Worm (Caenorhabditis elegans) whole organism, L4 larva: ENCODE measurements around the gene C36C5.14.

Source experiments
- D1046.2 ChIP-seq: fragments of 200-800 bp; sonication (Bioruptor generic); IDR thresholded peaks from 2 replicates; pipeline ENCODE4 v1.3.6; 2022; ENCODE audit warnings: missing genetic modification characterization, missing compliant biosample characterization
- F44E2.7 ChIP-seq: fragments of 200-800 bp; sonication (Bioruptor generic); IDR thresholded peaks from 2 replicates; pipeline ENCODE4 v2.1.2; 2022; ENCODE audit warnings: missing genetic modification characterization, missing compliant biosample characterization
- ZK546.5 ChIP-seq, 2 experiments: sonication (generic microtip); optimal IDR thresholded peaks; 2 replicates each; lab custom pipeline; 2017; ENCODE audit warnings: missing biosample characterization in 2 of 2, missing genetic modification characterization in 2 of 2
- aly-2 ChIP-seq: sonication (generic microtip); optimal IDR thresholded peaks from 2 replicates; lab custom pipeline; 2018; ENCODE audit warnings: missing biosample characterization, missing genetic modification characterization
- ceh-20 ChIP-seq: fragments of 200-800 bp; sonication (Bioruptor generic); IDR thresholded peaks from 2 replicates; pipeline ENCODE4 v1.3.6; 2022; ENCODE audit warnings: missing genetic modification reagents, missing genetic modification characterization, missing compliant biosample characterization
- dpl-1 ChIP-seq: fragments of 150-350 bp; optimal IDR thresholded peaks from 2 replicates; lab custom pipeline; 2014; ENCODE audit warnings: missing biosample characterization, missing genetic modification reagents, missing genetic modification characterization
- lim-7 ChIP-seq: fragments of 200-800 bp; sonication (Bioruptor generic); IDR thresholded peaks from 2 replicates; pipeline ENCODE4 v1.3.6; 2022; ENCODE audit warnings: missing genetic modification characterization, missing compliant biosample characterization
- lin-38 ChIP-seq: fragments of 200-800 bp; sonication (Bioruptor generic); IDR thresholded peaks from 2 replicates; pipeline ENCODE4 v1.3.6; 2022; ENCODE audit warnings: missing genetic modification reagents, missing genetic modification characterization, missing compliant biosample characterization
- nhr-111 ChIP-seq: fragments of 200-800 bp; sonication (Bioruptor generic); optimal IDR thresholded peaks from 2 replicates; lab custom pipeline; 2018; ENCODE audit warnings: mild to moderate bottlenecking, missing genetic modification characterization, missing compliant biosample characterization
- nhr-237 ChIP-seq: sonication (generic microtip); optimal IDR thresholded peaks from 2 replicates; lab custom pipeline; 2017; ENCODE audit warnings: missing biosample characterization, missing genetic modification characterization
- nhr-48 ChIP-seq: sonication (generic microtip); optimal IDR thresholded peaks from 2 replicates; lab custom pipeline; 2016; ENCODE audit warnings: mild to moderate bottlenecking, missing genetic modification characterization, missing compliant biosample characterization
- nhr-6 ChIP-seq: fragments of 150-350 bp; optimal IDR thresholded peaks from 2 replicates; lab custom pipeline; 2014; ENCODE audit warnings: missing biosample characterization, missing genetic modification characterization
- nhr-77 ChIP-seq: fragments of 150-350 bp; optimal IDR thresholded peaks from 2 replicates; lab custom pipeline; 2014; ENCODE audit warnings: missing biosample characterization, missing genetic modification characterization
- snpc-1.2 ChIP-seq: fragments of 200-800 bp; sonication (Bioruptor generic); IDR thresholded peaks from 2 replicates; pipeline ENCODE4 v1.3.6; 2022; ENCODE audit warnings: missing genetic modification reagents, missing genetic modification characterization, missing compliant biosample characterization
- spr-1 ChIP-seq: sonication (generic microtip); optimal IDR thresholded peaks from 2 replicates; lab custom pipeline; 2016; ENCODE audit warnings: mild to moderate bottlenecking, missing genetic modification characterization, missing compliant biosample characterization
- tra-1 ChIP-seq: fragments of 200-800 bp; sonication (Bioruptor generic); IDR thresholded peaks from 2 replicates; pipeline ENCODE4 v1.3.6; 2022; ENCODE audit warnings: missing genetic modification reagents, missing genetic modification characterization, missing compliant biosample characterization
- unc-39 ChIP-seq: sonication (generic microtip); optimal IDR thresholded peaks from 2 replicates; lab custom pipeline; 2017; ENCODE audit warnings: missing biosample characterization, missing genetic modification characterization
- vab-7 ChIP-seq: fragments of 200-800 bp; sonication (Bioruptor generic); IDR thresholded peaks from 2 replicates; pipeline ENCODE4 v1.3.6; 2022; ENCODE audit warnings: missing genetic modification reagents, missing genetic modification characterization, missing compliant biosample characterization
- zag-1 ChIP-seq: fragments of 150-350 bp; optimal IDR thresholded peaks from 2 replicates; lab custom pipeline; 2014; ENCODE audit warnings: missing biosample characterization, missing genetic modification characterization
- ztf-7 ChIP-seq: fragments of 150-350 bp; optimal IDR thresholded peaks from 2 replicates; lab custom pipeline; 2014; ENCODE audit warnings: missing biosample characterization, missing genetic modification characterization

Gene C36C5.14

ce11 chrV:3114973-3115372 is 50.4 kb downstream of the C36C5.14 start, which contains the start of gene Y73C8C.3:
Y73C8C.3 (plus strand) TSS chrV:3115273.
- TF ChIP-seq D1046.2 (GFP tag; lab: Robert Waterston, UW), result no peak
- TF ChIP-seq ztf-7 (tag; lab: Kevin White, UChicago), result no peak
- no peak for TF ChIP-seq aly-2
- no peak for TF ChIP-seq spr-1 (tag; lab: Kevin White, UChicago)
- no peak for TF ChIP-seq lin-38 (GFP tag; lab: Robert Waterston, UW)
- no peak for TF ChIP-seq lim-7 (GFP tag; lab: Robert Waterston, UW)
- no peak for TF ChIP-seq ZK546.5 (tag; optimal IDR thresholded peaks at IDR 0.05; lab: Kevin White, UChicago)
- no peak for TF ChIP-seq nhr-77
- no peak for TF ChIP-seq nhr-48 (tag; lab: Kevin White, UChicago)
- TF ChIP-seq ceh-20 (GFP tag; lab: Robert Waterston, UW), result no peak
- TF ChIP-seq nhr-237 (tag; lab: Kevin White, UChicago), result no peak
- TF ChIP-seq nhr-111 (GFP tag; lab: Kevin White, UChicago), result no peak
- TF ChIP-seq tra-1 (GFP tag; lab: Robert Waterston, UW), result no peak
- TF ChIP-seq F44E2.7 (GFP tag; lab: Robert Waterston, UW), result no peak
- TF ChIP-seq nhr-6 (tag; lab: Kevin White, UChicago), result no peak
- no peak for TF ChIP-seq vab-7 (GFP tag; lab: Robert Waterston, UW)
- no peak for TF ChIP-seq zag-1
- TF ChIP-seq snpc-1.2 (GFP tag; lab: Robert Waterston, UW), result no peak
- TF ChIP-seq unc-39 (tag; lab: Kevin White, UChicago), result no peak
- TF ChIP-seq dpl-1 (GFP tag; lab: Kevin White, UChicago), result no peak
